Worm (Caenorhabditis elegans): ENCODE results near the gene Y37H2A.14.

ce11 chrV:18109449-18109848 is 34.1 kb upstream of the Y37H2A.14 start:
- no peak for TF ChIP-seq him-1 (tag; optimal IDR thresholded peaks at IDR 0.05)
- TF ChIP-seq dao-5 (tag; optimal IDR thresholded peaks at IDR 0.05), result no peak
- no peak for TF ChIP-seq W03F9.2 (tag; optimal IDR thresholded peaks at IDR 0.05)
